Fruit fly (Drosophila melanogaster): ENCODE results near the gene Nsf2.

DNA sequence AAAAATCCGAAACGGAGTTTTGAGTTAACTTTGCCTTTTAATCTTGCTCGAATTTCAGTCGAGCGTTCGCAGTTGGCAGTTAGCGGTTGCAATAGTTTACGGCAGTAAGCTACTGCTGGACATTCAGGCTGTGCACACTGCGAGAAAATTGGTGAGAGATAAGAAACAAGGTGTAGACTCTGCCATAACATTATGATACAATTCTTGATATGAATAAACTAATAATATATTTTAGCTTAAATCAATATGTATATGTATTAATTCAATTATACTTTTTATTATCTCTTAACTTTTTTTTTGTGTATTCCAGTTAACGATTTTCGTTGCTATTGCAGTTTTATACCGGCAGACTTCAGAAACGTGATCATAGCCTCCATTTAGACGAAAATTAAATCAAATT, 19.5 kb upstream of the Nsf2 start:
- TF ChIP-seq CG5204 (GFP tag; optimal IDR thresholded peaks at IDR 0.05) = no peak
- no peak for TF ChIP-seq cic (GFP tag; optimal IDR thresholded peaks at IDR 0.05)
- no peak for TF ChIP-seq CG7045 (GFP tag; optimal IDR thresholded peaks at IDR 0.05)
- TF ChIP-seq CG1620 (GFP tag; optimal IDR thresholded peaks at IDR 0.05) = no peak

Measured in whole organism, adult.